Worm (Caenorhabditis elegans) whole organism, L2 larva: ENCODE data around the gene C16D9.9.
A peak's percentile ranks its signal among the peaks of the same experiment; 100 is the strongest.

Experiments used
- C34F6.9 ChIP-seq: fragments of 150-350 bp; optimal IDR thresholded peaks from 2 replicates; lab custom pipeline; 2014; ENCODE audit warnings: missing biosample characterization, missing genetic modification characterization
- F13H6.1 ChIP-seq: sonication (generic microtip); optimal IDR thresholded peaks from 2 replicates; lab custom pipeline; 2016; ENCODE audit warnings: missing genetic modification characterization, missing compliant biosample characterization
- R02D3.7 ChIP-seq: fragments of 150-350 bp; optimal IDR thresholded peaks from 2 replicates; lab custom pipeline; 2014; ENCODE audit warnings: missing biosample characterization, missing genetic modification characterization
- ZK546.5 ChIP-seq: sonication (generic microtip); optimal IDR thresholded peaks from 2 replicates; lab custom pipeline; 2017; ENCODE audit warnings: missing biosample characterization, missing genetic modification characterization
- alr-1 ChIP-seq: fragments of 150-350 bp; optimal IDR thresholded peaks from 2 replicates; lab custom pipeline; 2014; ENCODE audit warnings: missing biosample characterization, missing genetic modification characterization
- aly-2 ChIP-seq: fragments of 150-350 bp; optimal IDR thresholded peaks from 2 replicates; lab custom pipeline; 2014; ENCODE audit warnings: missing biosample characterization, missing genetic modification characterization
- ama-1 ChIP-seq: fragments of 150-350 bp; optimal IDR thresholded peaks from 2 replicates; lab custom pipeline; 2018; ENCODE audit warnings: inconsistent platforms
- blmp-1 ChIP-seq: sonication (generic microtip); optimal IDR thresholded peaks from 2 replicates; lab custom pipeline; 2017; ENCODE audit warnings: missing genetic modification characterization, mild to moderate bottlenecking, missing compliant biosample characterization, antibody characterized with exemption, moderate library complexity; ENCODE audit not compliant: insufficient read depth
- ceh-16 ChIP-seq: fragments of 150-350 bp; optimal IDR thresholded peaks from 2 replicates; lab custom pipeline; 2014; ENCODE audit warnings: missing biosample characterization, missing genetic modification characterization
- ceh-82 ChIP-seq: fragments of 150-350 bp; optimal IDR thresholded peaks from 2 replicates; lab custom pipeline; 2014; ENCODE audit warnings: missing biosample characterization, missing genetic modification characterization
- crh-2 ChIP-seq: sonication (generic microtip); optimal IDR thresholded peaks from 2 replicates; lab custom pipeline; 2017; ENCODE audit warnings: missing biosample characterization, missing genetic modification characterization
- dmd-4 ChIP-seq: sonication (generic microtip); optimal IDR thresholded peaks from 2 replicates; lab custom pipeline; 2017; ENCODE audit warnings: missing biosample characterization, missing genetic modification characterization
- elt-1 ChIP-seq: fragments of 150-350 bp; optimal IDR thresholded peaks from 2 replicates; lab custom pipeline; 2014; ENCODE audit warnings: missing biosample characterization, missing genetic modification characterization
- fos-1 ChIP-seq: fragments of 150-350 bp; optimal IDR thresholded peaks from 2 replicates; lab custom pipeline; 2014; ENCODE audit warnings: missing biosample characterization, missing genetic modification characterization
- gmeb-1 ChIP-seq: fragments of 150-350 bp; optimal IDR thresholded peaks from 2 replicates; lab custom pipeline; 2014; ENCODE audit warnings: missing biosample characterization, missing genetic modification characterization
- lin-11 ChIP-seq: fragments of 150-350 bp; sonication (generic microtip); optimal IDR thresholded peaks from 2 replicates; lab custom pipeline; 2014; ENCODE audit warnings: missing biosample characterization, missing genetic modification characterization, inconsistent platforms, mixed read lengths
- lin-13 ChIP-seq: fragments of 150-350 bp; optimal IDR thresholded peaks from 2 replicates; lab custom pipeline; 2014; ENCODE audit warnings: missing biosample characterization, missing genetic modification reagents, missing genetic modification characterization
- lin-39 ChIP-seq: fragments of 150-350 bp; optimal IDR thresholded peaks from 2 replicates; lab custom pipeline; 2014; ENCODE audit warnings: missing biosample characterization, missing genetic modification reagents, missing genetic modification characterization
- lsy-2 ChIP-seq, 2 experiments: fragments of 150-350 bp in 1 of 2; sonication (generic microtip) in 1 of 2; optimal IDR thresholded peaks; 2 replicates each; lab custom pipeline; 2014 to 2017; ENCODE audit warnings: missing biosample characterization in 2 of 2, missing genetic modification characterization in 2 of 2
- mab-5 ChIP-seq: fragments of 150-350 bp; optimal IDR thresholded peaks from 2 replicates; lab custom pipeline; 2014; ENCODE audit warnings: missing biosample characterization, missing genetic modification characterization
- mdl-1 ChIP-seq, 2 experiments: fragments of 150-350 bp in 1 of 2; sonication (generic microtip) in 1 of 2; optimal IDR thresholded peaks; 2 replicates each; lab custom pipeline; 2017; ENCODE audit warnings: missing biosample characterization in 2 of 2, missing genetic modification characterization in 2 of 2
- nhr-12 ChIP-seq: fragments of 150-350 bp; optimal IDR thresholded peaks from 2 replicates; lab custom pipeline; 2014; ENCODE audit warnings: missing biosample characterization, missing genetic modification characterization
- nhr-129 ChIP-seq: fragments of 150-350 bp; optimal IDR thresholded peaks from 2 replicates; lab custom pipeline; 2014; ENCODE audit warnings: missing biosample characterization, missing genetic modification characterization
- nhr-21 ChIP-seq: fragments of 150-350 bp; optimal IDR thresholded peaks from 2 replicates; lab custom pipeline; 2014; ENCODE audit warnings: missing biosample characterization, missing genetic modification characterization
- nhr-237 ChIP-seq: fragments of 150-350 bp; optimal IDR thresholded peaks from 2 replicates; lab custom pipeline; 2014; ENCODE audit warnings: missing biosample characterization, missing genetic modification characterization
- nhr-25 ChIP-seq: fragments of 150-350 bp; sonication (generic microtip); optimal IDR thresholded peaks from 3 replicates; lab custom pipeline; 2014; ENCODE audit warnings: missing biosample characterization, missing genetic modification characterization
- peb-1 ChIP-seq: fragments of 150-350 bp; optimal IDR thresholded peaks from 2 replicates; lab custom pipeline; 2014; ENCODE audit warnings: missing biosample characterization, missing genetic modification characterization
- skn-1 ChIP-seq: sonication (generic microtip); optimal IDR thresholded peaks from 2 replicates; lab custom pipeline; 2017; ENCODE audit warnings: missing biosample characterization, missing genetic modification characterization
- sma-3 ChIP-seq: sonication (generic microtip); optimal IDR thresholded peaks from 2 replicates; lab custom pipeline; 2016; ENCODE audit warnings: missing genetic modification reagents, missing genetic modification characterization, missing compliant biosample characterization
- sma-9 ChIP-seq, 2 experiments: fragments of 150-350 bp in 1 of 2; sonication (generic microtip) in 1 of 2; optimal IDR thresholded peaks; 2 replicates each; lab custom pipeline; 2014 to 2016; ENCODE audit warnings: missing genetic modification characterization in 2 of 2, mild to moderate bottlenecking in 1 of 2, missing biosample characterization in 1 of 2, missing compliant biosample characterization in 1 of 2, missing genetic modification reagents in 1 of 2, moderate library complexity in 1 of 2
- snpc-4 ChIP-seq: fragments of 150-350 bp; optimal IDR thresholded peaks from 2 replicates; lab custom pipeline; 2014; ENCODE audit warnings: missing biosample characterization, missing genetic modification characterization
- unc-39 ChIP-seq: fragments of 150-350 bp; optimal IDR thresholded peaks from 2 replicates; lab custom pipeline; 2014; ENCODE audit warnings: missing biosample characterization, missing genetic modification characterization
- unc-62 ChIP-seq: fragments of 150-350 bp; optimal IDR thresholded peaks from 2 replicates; lab custom pipeline; 2014; ENCODE audit warnings: missing biosample characterization, missing genetic modification reagents, missing genetic modification characterization
- ztf-1 ChIP-seq: fragments of 200-800 bp; sonication (Bioruptor generic); conservative IDR thresholded peaks from 2 replicates; pipeline ENCODE4 v1.3.6; 2022; ENCODE audit warnings: missing genetic modification characterization, missing compliant biosample characterization
- ztf-4 ChIP-seq: fragments of 150-350 bp; optimal IDR thresholded peaks from 2 replicates; lab custom pipeline; 2014; ENCODE audit warnings: missing biosample characterization, missing genetic modification characterization

The C16D9.9 gene

DNA sequence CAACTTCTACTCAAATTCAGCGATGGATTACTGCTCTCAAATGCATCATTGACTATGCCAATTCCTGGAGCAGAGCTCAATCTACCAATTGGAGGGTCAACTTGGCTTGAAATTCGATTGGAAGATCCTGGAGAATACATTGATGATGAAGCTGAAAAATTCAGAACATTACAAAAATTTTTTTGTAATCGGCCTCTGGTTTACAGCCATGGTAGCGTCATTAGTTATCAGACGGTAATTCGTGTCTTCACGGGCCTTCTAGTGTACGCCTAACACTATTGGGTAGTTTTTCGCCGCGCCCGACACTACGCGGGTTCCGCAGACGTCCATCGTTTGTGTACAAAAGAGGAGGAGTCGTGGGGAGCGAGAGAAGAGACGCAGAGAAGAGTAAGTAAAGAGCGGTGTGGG lies 35.3 kb upstream of the C16D9.9 start (continued):
- peak; percentile 94 for TF ChIP-seq sma-3 (GFP tag; lab: Kevin White, UChicago)
- no peak for TF ChIP-seq dmd-4 (tag; lab: Kevin White, UChicago)
- no peak for TF ChIP-seq peb-1 (tag; lab: Kevin White, UChicago)
- TF ChIP-seq ztf-1 (GFP tag; lab: Robert Waterston, UW), result no peak
- TF ChIP-seq skn-1 (tag; lab: Kevin White, UChicago), result no peak
- peak; percentile 49 to 65 for TF ChIP-seq mdl-1 (tag; optimal IDR thresholded peaks at IDR 0.05; lab: Kevin White, UChicago)

DNA sequence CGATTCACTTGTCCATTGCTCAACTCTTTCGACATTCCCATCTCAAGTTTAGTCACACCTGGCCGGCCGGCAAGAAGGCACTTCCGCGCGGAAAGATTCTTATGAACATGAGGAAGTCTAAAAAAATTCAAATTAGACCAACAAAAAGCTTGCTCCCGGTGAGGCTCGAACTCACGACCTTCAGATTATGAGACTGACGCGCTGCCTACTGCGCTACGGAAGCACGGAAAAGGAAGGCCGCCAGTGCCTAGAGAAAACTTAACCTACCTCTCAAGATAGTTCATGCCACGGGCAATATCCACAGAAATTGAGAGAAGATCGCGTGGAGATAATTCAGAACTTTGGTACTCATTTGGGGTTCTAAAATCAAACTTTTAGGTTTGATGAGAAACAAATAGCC lies 34.0 kb upstream of the C16D9.9 start:
- TF ChIP-seq nhr-25 (tag; lab: Kevin White, UChicago), result no peak
- no peak for TF ChIP-seq alr-1 (tag; lab: Kevin White, UChicago)
- no peak for TF ChIP-seq nhr-12 (tag; lab: Kevin White, UChicago)
- no peak for TF ChIP-seq mab-5 (tag; lab: Kevin White, UChicago)
- no peak for TF ChIP-seq unc-62
- no peak for TF ChIP-seq nhr-237 (tag; lab: Kevin White, UChicago)
- TF ChIP-seq ceh-82 (tag; lab: Kevin White, UChicago), result no peak
- TF ChIP-seq F13H6.1 (tag; lab: Kevin White, UChicago), result no peak
- TF ChIP-seq dmd-4 (tag; lab: Kevin White, UChicago), result no peak
- TF ChIP-seq blmp-1, result no peak
- TF ChIP-seq lin-39 (tag; lab: Kevin White, UChicago), result no peak
- no peak for TF ChIP-seq unc-39 (tag; lab: Kevin White, UChicago)
- no peak for TF ChIP-seq mdl-1 (tag; optimal IDR thresholded peaks at IDR 0.05; lab: Kevin White, UChicago)
- peak; percentile 21 for TF ChIP-seq nhr-129 (tag; lab: Kevin White, UChicago)
- TF ChIP-seq C34F6.9 (tag; lab: Kevin White, UChicago), result no peak
- TF ChIP-seq R02D3.7, result no peak
- TF ChIP-seq snpc-4 (tag; lab: Kevin White, UChicago), result peak; percentile 67
- peak; percentile 18 for TF ChIP-seq sma-9 (GFP tag; optimal IDR thresholded peaks at IDR 0.05; lab: Kevin White, UChicago)
- TF ChIP-seq sma-9 (tag; optimal IDR thresholded peaks at IDR 0.05; lab: Kevin White, UChicago), result no peak
- no peak for TF ChIP-seq aly-2 (tag; lab: Kevin White, UChicago)
- TF ChIP-seq ztf-1 (GFP tag; lab: Robert Waterston, UW), result no peak

DNA sequence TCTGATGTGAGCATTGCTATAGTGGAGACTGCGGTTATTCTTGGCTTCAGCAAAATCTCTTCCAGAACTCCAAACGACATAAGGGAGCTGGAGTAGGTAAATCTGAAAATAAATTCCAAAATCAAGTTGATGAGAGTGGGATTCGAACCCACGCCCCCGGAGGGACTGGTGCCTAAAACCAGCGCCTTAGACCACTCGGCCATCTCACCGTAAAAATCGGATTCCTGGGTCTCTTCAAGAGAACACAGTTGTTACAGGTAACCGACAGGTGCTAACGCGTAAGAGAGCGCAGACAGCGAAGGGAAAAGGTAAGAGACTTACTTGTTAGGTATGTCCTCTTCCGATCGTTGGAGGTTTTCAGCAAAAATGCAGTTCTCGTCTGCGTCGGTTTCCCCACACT lies 28.7 kb upstream of the C16D9.9 start:
- TF ChIP-seq lin-11 (tag; lab: Kevin White, UChicago) (no peak), ceh-82 (tag; lab: Kevin White, UChicago) (no peak), dmd-4 (tag; lab: Kevin White, UChicago) (no peak), ama-1 (lab: Kevin White, UChicago) (no peak), nhr-21 (peak; percentile 29), F13H6.1 (tag; lab: Kevin White, UChicago) (no peak), R02D3.7 (no peak), snpc-4 (tag; lab: Kevin White, UChicago) (peak; percentile 49), ztf-4 (no peak), nhr-12 (tag; lab: Kevin White, UChicago) (no peak), gmeb-1 (tag; lab: Kevin White, UChicago) (peak; percentile 6), crh-2 (tag; lab: Kevin White, UChicago) (peak; percentile 48), elt-1 (tag; lab: Kevin White, UChicago) (no peak), nhr-129 (tag; lab: Kevin White, UChicago) (peak; percentile 45), lsy-2 (tag; optimal IDR thresholded peaks at IDR 0.05; lab: Kevin White, UChicago) (no peak), skn-1 (tag; lab: Kevin White, UChicago) (no peak), C34F6.9 (tag; lab: Kevin White, UChicago) (peak; percentile 6), ceh-16 (tag; lab: Kevin White, UChicago) (no peak), fos-1 (tag; lab: Kevin White, UChicago) (no peak), sma-3 (GFP tag; lab: Kevin White, UChicago) (peak; percentile 54)

DNA sequence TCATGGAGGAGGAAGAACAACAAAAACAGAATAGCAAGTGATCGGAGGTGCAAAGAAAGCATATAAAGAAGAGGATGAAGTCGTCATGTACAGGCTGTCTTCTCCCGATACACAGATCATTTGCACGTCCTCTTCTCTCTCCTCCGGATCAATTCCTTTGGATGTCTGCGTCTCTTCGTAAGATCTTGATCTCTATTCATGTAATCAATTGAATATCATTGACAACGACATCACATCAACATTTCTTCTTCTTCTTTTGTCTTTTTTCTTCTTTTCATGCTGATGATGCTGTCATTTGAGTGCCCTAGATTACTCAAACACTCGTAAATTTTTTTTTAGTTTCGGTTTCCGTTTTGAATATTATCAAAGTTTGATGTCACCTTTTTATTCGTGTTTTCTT lies 25.8 kb upstream of the C16D9.9 start, which contains the start of gene rol-3:
TSS of gene rol-3 (minus strand) at position 120 of the 400 bp plus-strand sequence.
- TF ChIP-seq C34F6.9 (tag; lab: Kevin White, UChicago) (no peak), nhr-21 (peak; percentile 60), sma-3 (GFP tag; lab: Kevin White, UChicago) (peak; percentile 3), F13H6.1 (tag; lab: Kevin White, UChicago) (no peak), ZK546.5 (tag; lab: Kevin White, UChicago) (no peak), lin-13 (no peak), nhr-25 (tag; lab: Kevin White, UChicago) (no peak), fos-1 (tag; lab: Kevin White, UChicago) (peak; percentile 26), unc-39 (tag; lab: Kevin White, UChicago) (no peak), lsy-2 (tag; optimal IDR thresholded peaks at IDR 0.05; lab: Kevin White, UChicago) (peak in 1 of 2 experiments; percentile 44)
